Fruit fly (Drosophila melanogaster) whole organism, prepupa: ENCODE results near the gene CG14963.

Source experiments
- Blimp-1 ChIP-seq: fragments of 200-800 bp; sonication (Bioruptor generic); optimal IDR thresholded peaks from 3 replicates; lab custom pipeline; 2017; ENCODE audit warnings: missing biosample characterization, missing genetic modification characterization, mild to moderate bottlenecking, moderate library complexity, missing genetic modification reagents
- CG10669 ChIP-seq: fragments of 200-800 bp; sonication (Bioruptor generic); optimal IDR thresholded peaks from 3 replicates; lab custom pipeline; 2018; ENCODE audit warnings: missing biosample characterization, mild to moderate bottlenecking, missing genetic modification characterization, moderate library complexity
- CG11294 ChIP-seq: fragments of 200-800 bp; sonication (Bioruptor generic); IDR thresholded peaks from 2 replicates; pipeline ENCODE4 v1.3.6; 2022; ENCODE audit warnings: missing biosample characterization, missing genetic modification characterization
- CG11762 ChIP-seq: fragments of 200-800 bp; sonication (Bioruptor generic); optimal IDR thresholded peaks from 3 replicates; lab custom pipeline; 2016; ENCODE audit warnings: missing biosample characterization, missing genetic modification characterization; ENCODE audit not compliant: insufficient read depth
- CG15336 ChIP-seq: fragments of 200-800 bp; sonication (Bioruptor generic); IDR thresholded peaks from 2 replicates; pipeline ENCODE4 v1.3.6; 2022; ENCODE audit warnings: missing biosample characterization, missing genetic modification characterization
- CG1621 ChIP-seq: fragments of 200-800 bp; sonication (Bioruptor generic); optimal IDR thresholded peaks from 3 replicates; lab custom pipeline; 2018; ENCODE audit warnings: missing biosample characterization, mild to moderate bottlenecking, missing genetic modification characterization
- CG3032 ChIP-seq: fragments of 200-800 bp; optimal IDR thresholded peaks from 2 replicates; lab custom pipeline; 2019; ENCODE audit warnings: missing biosample characterization, mild to moderate bottlenecking, missing genetic modification characterization, moderate library complexity
- CG31627 ChIP-seq: fragments of 200-800 bp; sonication (Bioruptor generic); optimal IDR thresholded peaks from 3 replicates; lab custom pipeline; 2016; ENCODE audit warnings: missing biosample characterization, missing genetic modification characterization
- CG32006 ChIP-seq: fragments of 200-800 bp; sonication (Bioruptor generic); optimal IDR thresholded peaks from 3 replicates; lab custom pipeline; 2017; ENCODE audit warnings: missing biosample characterization, mild to moderate bottlenecking, missing genetic modification characterization
- CG34406 ChIP-seq: fragments of 200-800 bp; sonication (Bioruptor generic); optimal IDR thresholded peaks from 3 replicates; lab custom pipeline; 2016; ENCODE audit warnings: missing biosample characterization, missing genetic modification characterization
- CG3919 ChIP-seq: fragments of 200-800 bp; sonication (Bioruptor generic); optimal IDR thresholded peaks from 3 replicates; lab custom pipeline; 2016; ENCODE audit warnings: missing biosample characterization, missing genetic modification characterization
- CG4318 ChIP-seq: fragments of 200-800 bp; sonication (Bioruptor generic); optimal IDR thresholded peaks from 3 replicates; lab custom pipeline; 2017; ENCODE audit warnings: missing biosample characterization, mild to moderate bottlenecking, missing genetic modification characterization
- CG6163 ChIP-seq: fragments of 200-800 bp; sonication (Bioruptor generic); IDR thresholded peaks from 3 replicates; pipeline ENCODE4 v1.3.6; 2022; ENCODE audit warnings: missing biosample characterization, missing genetic modification characterization
- CG6276 ChIP-seq: fragments of 200-800 bp; sonication (Bioruptor generic); optimal IDR thresholded peaks from 2 replicates; lab custom pipeline; 2017; ENCODE audit warnings: missing biosample characterization, mild to moderate bottlenecking, missing genetic modification characterization
- CG6792 ChIP-seq: fragments of 200-800 bp; sonication (Bioruptor generic); optimal IDR thresholded peaks from 3 replicates; lab custom pipeline; 2016; ENCODE audit warnings: missing biosample characterization, missing genetic modification characterization
- CG6808 ChIP-seq: fragments of 200-800 bp; sonication (Bioruptor generic); optimal IDR thresholded peaks from 3 replicates; lab custom pipeline; 2017; ENCODE audit warnings: missing biosample characterization, missing genetic modification characterization, mild to moderate bottlenecking, moderate library complexity, missing genetic modification reagents
- CG6854 ChIP-seq: fragments of 200-800 bp; sonication (Bioruptor generic); optimal IDR thresholded peaks from 2 replicates; lab custom pipeline; 2017; ENCODE audit warnings: missing biosample characterization, mild to moderate bottlenecking, missing genetic modification characterization
- CG7368 ChIP-seq: fragments of 200-800 bp; sonication (Bioruptor generic); optimal IDR thresholded peaks from 3 replicates; lab custom pipeline; 2016; ENCODE audit warnings: missing biosample characterization, missing genetic modification characterization
- CG8119 ChIP-seq: fragments of 200-800 bp; sonication (Bioruptor generic); IDR thresholded peaks from 3 replicates; pipeline ENCODE4 v1.3.6; 2022; ENCODE audit warnings: missing biosample characterization, missing genetic modification characterization
- CG8632 ChIP-seq: fragments of 200-800 bp; sonication (Bioruptor generic); optimal IDR thresholded peaks from 3 replicates; lab custom pipeline; 2016; ENCODE audit warnings: missing biosample characterization, missing genetic modification characterization
- Eip75B ChIP-seq: fragments of 200-800 bp; sonication (Bioruptor generic); optimal IDR thresholded peaks from 3 replicates; lab custom pipeline; 2016; ENCODE audit warnings: missing biosample characterization, missing genetic modification characterization
- Ets21C ChIP-seq: fragments of 200-800 bp; sonication (Bioruptor generic); optimal IDR thresholded peaks from 3 replicates; lab custom pipeline; 2016; ENCODE audit warnings: missing biosample characterization, missing genetic modification characterization
- Ets96B ChIP-seq: fragments of 200-800 bp; optimal IDR thresholded peaks from 2 replicates; lab custom pipeline; 2019; ENCODE audit warnings: missing biosample characterization, mild to moderate bottlenecking, missing genetic modification characterization, moderate library complexity
- Gug ChIP-seq: fragments of 200-800 bp; sonication (Bioruptor generic); IDR thresholded peaks from 2 replicates; pipeline ENCODE4 v1.3.6; 2022; ENCODE audit warnings: missing biosample characterization, missing genetic modification characterization
- Hr38 ChIP-seq: sonication (Bioruptor generic); optimal IDR thresholded peaks from 2 replicates; lab custom pipeline; 2016; ENCODE audit warnings: missing biosample characterization, missing genetic modification characterization
- Hr39 ChIP-seq: fragments of 200-800 bp; sonication (Bioruptor generic); optimal IDR thresholded peaks from 2 replicates; lab custom pipeline; 2016; ENCODE audit warnings: missing biosample characterization, missing genetic modification characterization
- Hr4 ChIP-seq: fragments of 200-800 bp; sonication (Bioruptor generic); optimal IDR thresholded peaks from 3 replicates; lab custom pipeline; 2016; ENCODE audit warnings: missing biosample characterization, missing genetic modification characterization
- Lpt ChIP-seq: fragments of 200-800 bp; sonication (Bioruptor generic); optimal IDR thresholded peaks from 3 replicates; lab custom pipeline; 2016; ENCODE audit warnings: missing biosample characterization, missing genetic modification characterization
- Met ChIP-seq: fragments of 200-800 bp; sonication (Bioruptor generic); optimal IDR thresholded peaks from 3 replicates; lab custom pipeline; 2016; ENCODE audit warnings: missing biosample characterization, missing genetic modification characterization
- OdsH ChIP-seq: fragments of 200-800 bp; sonication (Bioruptor generic); optimal IDR thresholded peaks from 3 replicates; lab custom pipeline; 2016; ENCODE audit warnings: missing biosample characterization, missing genetic modification characterization
- Smox ChIP-seq: fragments of 200-800 bp; sonication (Bioruptor generic); optimal IDR thresholded peaks from 3 replicates; lab custom pipeline; 2016; ENCODE audit warnings: missing biosample characterization, missing genetic modification characterization
- Sox102F ChIP-seq: fragments of 200-800 bp; sonication (Bioruptor generic); optimal IDR thresholded peaks from 2 replicates; lab custom pipeline; 2016; ENCODE audit warnings: missing biosample characterization, mild to moderate bottlenecking, missing genetic modification characterization
- Sox14 ChIP-seq: fragments of 200-800 bp; sonication (Bioruptor generic); optimal IDR thresholded peaks from 3 replicates; lab custom pipeline; 2016; ENCODE audit warnings: missing biosample characterization, missing genetic modification characterization
- Sox15 ChIP-seq: fragments of 200-800 bp; sonication (Bioruptor generic); optimal IDR thresholded peaks from 3 replicates; lab custom pipeline; 2016; ENCODE audit warnings: missing biosample characterization, missing genetic modification characterization
- acj6 ChIP-seq: fragments of 200-800 bp; sonication (Bioruptor generic); optimal IDR thresholded peaks from 3 replicates; lab custom pipeline; 2016; ENCODE audit warnings: missing biosample characterization, missing genetic modification characterization
- cyc ChIP-seq: fragments of 200-800 bp; sonication (Bioruptor generic); optimal IDR thresholded peaks from 3 replicates; lab custom pipeline; 2016; ENCODE audit warnings: missing biosample characterization, missing genetic modification characterization
- dac ChIP-seq: fragments of 200-800 bp; sonication (Bioruptor generic); optimal IDR thresholded peaks from 2 replicates; lab custom pipeline; 2017; ENCODE audit warnings: missing biosample characterization, mild to moderate bottlenecking, missing genetic modification characterization
- dsx ChIP-seq: fragments of 200-800 bp; optimal IDR thresholded peaks from 3 replicates; lab custom pipeline; 2019; ENCODE audit warnings: missing biosample characterization, mild to moderate bottlenecking, missing genetic modification characterization, moderate library complexity; ENCODE audit not compliant: poor library complexity, severe bottlenecking
- eg ChIP-seq: fragments of 200-800 bp; sonication (Bioruptor generic); IDR thresholded peaks from 3 replicates; pipeline ENCODE4 v1.3.6; 2022; ENCODE audit warnings: missing biosample characterization, missing genetic modification characterization
- esn ChIP-seq: fragments of 200-800 bp; sonication (Bioruptor generic); optimal IDR thresholded peaks from 2 replicates; lab custom pipeline; 2016; ENCODE audit warnings: missing biosample characterization, mild to moderate bottlenecking, missing genetic modification characterization, moderate library complexity
- fd85E ChIP-seq: fragments of 200-800 bp; sonication (Bioruptor generic); optimal IDR thresholded peaks from 3 replicates; lab custom pipeline; 2016; ENCODE audit warnings: missing biosample characterization, missing genetic modification characterization
- fkh ChIP-seq: fragments of 200-800 bp; sonication (Bioruptor generic); optimal IDR thresholded peaks from 3 replicates; lab custom pipeline; 2017; ENCODE audit warnings: missing biosample characterization, mild to moderate bottlenecking, missing genetic modification characterization, moderate library complexity
- lz ChIP-seq: fragments of 200-800 bp; sonication (Bioruptor generic); optimal IDR thresholded peaks from 3 replicates; lab custom pipeline; 2016; ENCODE audit warnings: missing biosample characterization, missing genetic modification characterization
- net ChIP-seq: fragments of 200-800 bp; sonication (Bioruptor generic); optimal IDR thresholded peaks from 3 replicates; lab custom pipeline; 2016; ENCODE audit warnings: missing biosample characterization, missing genetic modification characterization
- salr ChIP-seq, 2 experiments: fragments of 200-800 bp; sonication (Bioruptor generic); optimal IDR thresholded peaks; 3 replicates each; lab custom pipeline; 2016 to 2018; ENCODE audit warnings: missing biosample characterization in 2 of 2, missing genetic modification characterization in 2 of 2, mild to moderate bottlenecking in 1 of 2
- ss ChIP-seq, 2 experiments: fragments of 200-800 bp; sonication (Bioruptor generic); optimal IDR thresholded peaks; 2 replicates in 1 of 2; 3 replicates in 1 of 2; lab custom pipeline; 2017 to 2018; ENCODE audit warnings: mild to moderate bottlenecking in 2 of 2, missing biosample characterization in 2 of 2, missing genetic modification characterization in 2 of 2, moderate library complexity in 1 of 2
- svp ChIP-seq: fragments of 200-800 bp; sonication (Bioruptor generic); peaks from one replicate; lab custom pipeline; 2016; ENCODE audit warnings: missing biosample characterization, missing genetic modification characterization
- topi ChIP-seq: fragments of 200-800 bp; sonication (Bioruptor generic); optimal IDR thresholded peaks from 3 replicates; lab custom pipeline; 2016; ENCODE audit warnings: missing biosample characterization, missing genetic modification characterization
- vri ChIP-seq: fragments of 200-800 bp; sonication (Bioruptor generic); optimal IDR thresholded peaks from 3 replicates; lab custom pipeline; 2016; ENCODE audit warnings: missing biosample characterization, mild to moderate bottlenecking, missing genetic modification characterization

The CG14963 gene

DNA sequence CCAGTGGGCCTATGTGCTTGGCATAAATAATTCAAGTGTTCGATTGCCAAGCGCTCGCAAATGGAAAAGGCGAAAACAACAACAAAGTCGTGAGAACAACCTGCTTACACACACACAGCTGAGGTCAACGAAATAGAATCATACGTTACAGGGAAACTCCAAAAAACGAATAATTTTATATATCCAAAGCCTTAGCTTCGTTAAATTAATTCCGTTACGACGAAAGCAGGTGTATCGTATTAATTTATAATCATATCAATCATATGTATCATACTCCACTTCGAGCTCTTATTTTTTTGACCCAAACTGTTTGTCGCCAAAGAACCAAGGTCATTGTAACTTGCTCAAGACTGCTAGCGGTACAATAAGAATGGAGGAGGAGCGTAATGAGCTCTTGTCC lies 7.1 kb upstream of the CG14963 start (continued):
- TF ChIP-seq CG6276 (GFP tag; lab: Kevin White, UChicago): no peak
- peak; percentile 93 for TF ChIP-seq Met (GFP tag; lab: Kevin White, UChicago)
- TF ChIP-seq CG11294 (GFP tag; lab: Robert Waterston, UW): peak; percentile 78
- TF ChIP-seq CG6854 (GFP tag; lab: Kevin White, UChicago): peak; percentile 89
- peak; percentile 95 for TF ChIP-seq eg (GFP tag; lab: Robert Waterston, UW)
- peak; percentile 94 for TF ChIP-seq dsx
- no peak for TF ChIP-seq Sox102F
- TF ChIP-seq acj6 (GFP tag; lab: Kevin White, UChicago): peak; percentile 89

DNA sequence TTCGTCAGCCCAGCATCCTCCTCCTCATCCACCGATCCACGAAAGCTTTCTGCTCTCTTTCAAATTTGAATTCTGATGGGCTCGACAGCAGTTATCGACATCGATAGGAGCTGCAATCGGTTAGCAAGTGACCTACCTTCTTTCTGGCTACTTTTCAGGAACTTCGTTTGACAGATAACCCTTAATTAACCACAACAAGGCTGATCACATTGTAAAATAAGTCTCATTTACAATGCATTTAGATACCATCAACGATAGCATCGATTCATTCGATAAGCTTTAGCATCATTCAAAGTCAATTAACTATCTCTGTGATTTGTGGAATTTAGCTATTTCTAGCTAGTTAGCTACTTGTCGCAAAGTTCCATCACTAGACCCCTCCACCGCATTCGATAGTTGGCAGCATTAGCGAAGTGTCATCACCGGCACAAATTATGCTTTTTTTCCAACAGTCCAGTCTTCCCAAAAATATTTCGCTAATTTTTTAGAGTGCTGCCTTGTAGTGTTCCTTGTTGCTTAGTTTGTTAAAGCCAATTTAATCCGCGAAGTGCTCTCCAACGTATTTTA lies 6.3 kb upstream of the CG14963 start, which contains the start of the genes MnM and Girdin:
Gene MnM (minus strand): TSS at position 51 of the 567 bp plus-strand sequence.
Gene Girdin (plus strand): TSS at position 401 of the 567 bp plus-strand sequence.
- TF ChIP-seq CG4318 (GFP tag; lab: Kevin White, UChicago): no peak
- no peak for TF ChIP-seq CG6854 (GFP tag; lab: Kevin White, UChicago)
- TF ChIP-seq salr (GFP tag; optimal IDR thresholded peaks at IDR 0.05; lab: Kevin White, UChicago): no peak
- peak; percentile 81 for TF ChIP-seq Hr39 (GFP tag; lab: Kevin White, UChicago)
- TF ChIP-seq dac: no peak
- TF ChIP-seq CG6163 (GFP tag; lab: Robert Waterston, UW): peak; percentile 29; the same call in 1 of the 3 replicates
- TF ChIP-seq ss (GFP tag; optimal IDR thresholded peaks at IDR 0.05; lab: Kevin White, UChicago): no peak
- no peak for TF ChIP-seq Sox102F
- no peak for TF ChIP-seq Hr38 (GFP tag; lab: Kevin White, UChicago)
- TF ChIP-seq CG1621 (tag; lab: Kevin White, UChicago): no peak
- TF ChIP-seq fd85E: no peak
- TF ChIP-seq vri (GFP tag; lab: Kevin White, UChicago): no peak
- no peak for TF ChIP-seq CG15336 (GFP tag; lab: Robert Waterston, UW)
- TF ChIP-seq fkh (GFP tag; lab: Kevin White, UChicago): no peak
- peak; percentile 79 for TF ChIP-seq CG31627
- TF ChIP-seq CG32006 (GFP tag; lab: Kevin White, UChicago): no peak
- TF ChIP-seq CG7368 (GFP tag; lab: Kevin White, UChicago): no peak
- peak; percentile 11 for TF ChIP-seq CG34406
- no peak for TF ChIP-seq topi (GFP tag; lab: Kevin White, UChicago)
- no peak for TF ChIP-seq svp
- TF ChIP-seq Ets21C (GFP tag; lab: Kevin White, UChicago): no peak
- TF ChIP-seq Eip75B (GFP tag; lab: Kevin White, UChicago): no peak
- TF ChIP-seq Smox: peak; percentile 59
- TF ChIP-seq CG11762 (GFP tag; lab: Kevin White, UChicago): no peak
- no peak for TF ChIP-seq CG11294 (GFP tag; lab: Robert Waterston, UW)
- no peak for TF ChIP-seq CG6808 (GFP tag; lab: Kevin White, UChicago)
- TF ChIP-seq Met (GFP tag; lab: Kevin White, UChicago): no peak
- peak; percentile 19 for TF ChIP-seq Lpt (GFP tag; lab: Kevin White, UChicago)
- TF ChIP-seq lz (GFP tag; lab: Kevin White, UChicago): peak; percentile 84
- no peak for TF ChIP-seq eg (GFP tag; lab: Robert Waterston, UW)
- peak; percentile 57 for TF ChIP-seq cyc
- no peak for TF ChIP-seq CG6792 (GFP tag; lab: Kevin White, UChicago)
- TF ChIP-seq Blimp-1 (GFP tag; lab: Kevin White, UChicago): no peak
- TF ChIP-seq Gug (GFP tag; lab: Robert Waterston, UW): peak; percentile 28; the same call in 1 of the 2 replicates
- TF ChIP-seq esn (GFP tag; lab: Kevin White, UChicago): peak; percentile 76
- no peak for TF ChIP-seq CG8119 (GFP tag; lab: Robert Waterston, UW)
- no peak for TF ChIP-seq Ets96B (tag; lab: Kevin White, UChicago)
- TF ChIP-seq CG8632 (GFP tag; lab: Kevin White, UChicago): no peak
- TF ChIP-seq CG6276 (GFP tag; lab: Kevin White, UChicago): no peak
- peak; percentile 38 for TF ChIP-seq Sox15
- no peak for TF ChIP-seq Sox14 (GFP tag; lab: Kevin White, UChicago)
- no peak for TF ChIP-seq Hr4 (GFP tag; lab: Kevin White, UChicago)
- TF ChIP-seq CG3919: no peak
- no peak for TF ChIP-seq OdsH
- no peak for TF ChIP-seq CG10669 (GFP tag; lab: Kevin White, UChicago)
- peak; percentile 44 for TF ChIP-seq CG3032 (tag; lab: Kevin White, UChicago)
- no peak for TF ChIP-seq net (GFP tag; lab: Kevin White, UChicago)
